Worm (Caenorhabditis elegans): ENCODE results near the gene C08D8.7.
A peak's percentile ranks its signal among the peaks of the same experiment; 100 is the strongest.

Gene C08D8.7

ce11 chrV:8348959-8349389 lies 8.0 kb downstream of the C08D8.7 start (continued):
- TF ChIP-seq lir-3 (tag; optimal IDR thresholded peaks at IDR 0.05; ENCODE audit: poor library complexity) (peak; percentile 50), nhr-237 (tag; optimal IDR thresholded peaks at IDR 0.05) (peak; percentile 8), isw-1 (GFP tag; IDR thresholded peaks at IDR 0.05) (peak; percentile 42), egl-27 (tag; optimal IDR thresholded peaks at IDR 0.05) (no peak), zip-4 (GFP tag; optimal IDR thresholded peaks at IDR 0.05) (peak; percentile 69), fkh-4 (tag; optimal IDR thresholded peaks at IDR 0.05; ENCODE audit: borderline replicate concordance) (no peak), nhr-76 (tag; optimal IDR thresholded peaks at IDR 0.05) (no peak), ceh-63 (GFP tag; optimal IDR thresholded peaks at IDR 0.05) (no peak), alr-1 (tag; optimal IDR thresholded peaks at IDR 0.05; ENCODE audit: borderline replicate concordance) (no peak), F16B12.6 (tag; optimal IDR thresholded peaks at IDR 0.05) (peak; percentile 37), nhr-20 (tag; optimal IDR thresholded peaks at IDR 0.05) (peak; percentile 95), ceh-82 (tag; optimal IDR thresholded peaks at IDR 0.05) (peak; percentile 85 to 86 (median 85)), lin-15B (tag; optimal IDR thresholded peaks at IDR 0.05) (peak; percentile 46), ceh-88 (GFP tag; IDR thresholded peaks at IDR 0.05) (0 out of 2 replicates have a peak, but pooled peaks have one; percentile 28), elt-2 (tag; optimal IDR thresholded peaks at IDR 0.05) (peak; percentile 89), C16A3.4 (tag; optimal IDR thresholded peaks at IDR 0.05) (peak; percentile 39), C04F5.9 (tag; optimal IDR thresholded peaks at IDR 0.05) (peak; percentile 45), jun-1 (tag; optimal IDR thresholded peaks at IDR 0.05) (peak; percentile 55), elt-3 (tag; optimal IDR thresholded peaks at IDR 0.05) (peak; percentile 16 to 80 (median 29)), irx-1 (tag; optimal IDR thresholded peaks at IDR 0.05) (peak; percentile 80), sup-37 (GFP tag; optimal IDR thresholded peaks at IDR 0.05) (peak; percentile 73), mdl-1 (tag; optimal IDR thresholded peaks at IDR 0.05) (peak in 1 of 2 experiments; percentile 59), zag-1 (tag; optimal IDR thresholded peaks at IDR 0.05) (no peak), ceh-90 (tag; optimal IDR thresholded peaks at IDR 0.05) (no peak), xbp-1 (tag; optimal IDR thresholded peaks at IDR 0.05) (peak; percentile 89), nhr-47 (tag; optimal IDR thresholded peaks at IDR 0.05) (peak; percentile 95), hlh-4 (tag; optimal IDR thresholded peaks at IDR 0.05) (no peak), pag-3 (tag; optimal IDR thresholded peaks at IDR 0.05; ENCODE audit: borderline replicate concordance, insufficient read depth) (no peak), nhr-11 (tag; optimal IDR thresholded peaks at IDR 0.05) (peak; percentile 28), grh-1 (GFP tag; IDR thresholded peaks at IDR 0.05) (peak; percentile 84), efl-3 (GFP tag; optimal IDR thresholded peaks at IDR 0.05) (peak; percentile 68), mep-1 (tag; optimal IDR thresholded peaks at IDR 0.05) (peak; percentile 81), ztf-11 (tag; optimal IDR thresholded peaks at IDR 0.05) (peak in 1 of 2 experiments; percentile 69), lin-13 (GFP tag; optimal IDR thresholded peaks at IDR 0.05) (peak; percentile 59), Y116A8C.19 (tag; optimal IDR thresholded peaks at IDR 0.05; ENCODE audit: borderline replicate concordance) (no peak), swsn-7 (tag; optimal IDR thresholded peaks at IDR 0.05) (peak; percentile 93), sox-4 (tag; optimal IDR thresholded peaks at IDR 0.05) (peak; percentile 49), dpl-1 (GFP tag; optimal IDR thresholded peaks at IDR 0.05) (peak; percentile 37 to 64 (median 56)), lin-39 (tag; optimal IDR thresholded peaks at IDR 0.05) (peak; percentile 81), pqm-1 (tag; optimal IDR thresholded peaks at IDR 0.05) (no peak), ces-1 (GFP tag; optimal IDR thresholded peaks at IDR 0.05) (no peak), lin-35 (GFP tag; optimal IDR thresholded peaks at IDR 0.05) (peak; percentile 56 to 79), mef-2 (tag; optimal IDR thresholded peaks at IDR 0.05) (no peak), aly-2 (tag; optimal IDR thresholded peaks at IDR 0.05) (peak; percentile 49), fkh-8 (tag; optimal IDR thresholded peaks at IDR 0.05) (peak; percentile 38), nhr-77 (tag; optimal IDR thresholded peaks at IDR 0.05) (peak; percentile 72), lin-14 (GFP tag; optimal IDR thresholded peaks at IDR 0.05) (peak; percentile 92), nhr-85 (tag) (peak; percentile 97), unc-62 (GFP tag; optimal IDR thresholded peaks at IDR 0.05) (no peak), nhr-71 (tag; optimal IDR thresholded peaks at IDR 0.05) (peak; percentile 95), egl-13 (tag; optimal IDR thresholded peaks at IDR 0.05) (peak; percentile 56), ztf-4 (tag; optimal IDR thresholded peaks at IDR 0.05) (peak; percentile 77)

Data from whole organism, L1 larva.